Fruit fly (Drosophila melanogaster): ENCODE results near the gene CG12517.

CG12517 gene

dm6 chr2L:10856328-10856942 is 13.5 kb upstream of the CG12517 start, which contains the start of gene Dnz1 (continued):
- peak; percentile 22 for TF ChIP-seq Blimp-1 (GFP tag; optimal IDR thresholded peaks at IDR 0.05)
- no peak for TF ChIP-seq Taf1 (GFP tag; IDR thresholded peaks at IDR 0.05)
- TF ChIP-seq Awh (GFP tag; IDR thresholded peaks at IDR 0.05): no peak
- TF ChIP-seq E2f2 (GFP tag; IDR thresholded peaks at IDR 0.05): peak; percentile 51
- no peak for TF ChIP-seq kni (GFP tag; optimal IDR thresholded peaks at IDR 0.05)
- peak; percentile 76 for TF ChIP-seq Ptx1 (GFP tag; IDR thresholded peaks at IDR 0.05)
- TF ChIP-seq shn (GFP tag; optimal IDR thresholded peaks at IDR 0.05): no peak
- peak; percentile 62; the same call in 2 of the 3 replicates for TF ChIP-seq ci (GFP tag; IDR thresholded peaks at IDR 0.05)
- no peak for TF ChIP-seq CG15479 (GFP tag; optimal IDR thresholded peaks at IDR 0.05)
- no peak for TF ChIP-seq cad (GFP tag; optimal IDR thresholded peaks at IDR 0.05)
- TF ChIP-seq CG31224 (GFP tag; IDR thresholded peaks at IDR 0.05): peak; percentile 17; the same call in 1 of the 2 replicates
- peak; percentile 19; the same call in 1 of the 3 replicates for TF ChIP-seq B-H1 (GFP tag; IDR thresholded peaks at IDR 0.05)
- peak; percentile 25; the same call in 1 of the 3 replicates for TF ChIP-seq Opbp (GFP tag; IDR thresholded peaks at IDR 0.05; ENCODE audit: partially characterized antibody)
- TF ChIP-seq slp2 (GFP tag; optimal IDR thresholded peaks at IDR 0.05): no peak
- TF ChIP-seq CkIIα-i1 (GFP tag; IDR thresholded peaks at IDR 0.05): no peak
- TF ChIP-seq unc-4 (GFP tag; IDR thresholded peaks at IDR 0.05; ENCODE audit: partially characterized antibody): no peak
- no peak for TF ChIP-seq en (GFP tag; optimal IDR thresholded peaks at IDR 0.05)
- TF ChIP-seq klu (GFP tag; IDR thresholded peaks at IDR 0.05): 0 out of 2 replicates have a peak, but pooled peaks have one; percentile 26
- peak; percentile 36; the same call in 1 of the 2 replicates for TF ChIP-seq wor (GFP tag; IDR thresholded peaks at IDR 0.05)
- TF ChIP-seq ind (GFP tag; optimal IDR thresholded peaks at IDR 0.05): peak; percentile 43
- TF ChIP-seq gcm (GFP tag; optimal IDR thresholded peaks at IDR 0.05): no peak
- TF ChIP-seq CG8765 (GFP tag; IDR thresholded peaks at IDR 0.05): no peak
- TF ChIP-seq CG33557 (GFP tag; optimal IDR thresholded peaks at IDR 0.05): no peak
- TF ChIP-seq Nf-YC (tag; optimal IDR thresholded peaks at IDR 0.05): peak; percentile 48
- TF ChIP-seq H2.0 (GFP tag; IDR thresholded peaks at IDR 0.05): peak; percentile 50; the same call in 1 of the 2 replicates
- peak; percentile 36 for TF ChIP-seq jumu (GFP tag; optimal IDR thresholded peaks at IDR 0.05)
- TF ChIP-seq CG2889 (GFP tag; IDR thresholded peaks at IDR 0.05): no peak
- no peak for TF ChIP-seq repo (GFP tag; optimal IDR thresholded peaks at IDR 0.05)
- peak; percentile 38 for TF ChIP-seq cwo (GFP tag; optimal IDR thresholded peaks at IDR 0.05)
- TF ChIP-seq Gsc (GFP tag; IDR thresholded peaks at IDR 0.05): no peak
- TF ChIP-seq Rx (GFP tag; IDR thresholded peaks at IDR 0.05): peak; percentile 45
- TF ChIP-seq CG16779 (GFP tag; IDR thresholded peaks at IDR 0.05): no peak
- TF ChIP-seq CG17612 (GFP tag; IDR thresholded peaks at IDR 0.05): no peak
- no peak for TF ChIP-seq NC2β (GFP tag; optimal IDR thresholded peaks at IDR 0.05)
- no peak for TF ChIP-seq NK7.1 (GFP tag; optimal IDR thresholded peaks at IDR 0.05)
- peak; percentile 53 for TF ChIP-seq stc (GFP tag; IDR thresholded peaks at IDR 0.05)
- no peak for TF ChIP-seq CG12299 (tag; optimal IDR thresholded peaks at IDR 0.05)
- TF ChIP-seq CG10267 (tag; optimal IDR thresholded peaks at IDR 0.05): peak; percentile 31
- TF ChIP-seq CG2875 (GFP tag; optimal IDR thresholded peaks at IDR 0.05): no peak
- TF ChIP-seq Drgx (GFP tag; IDR thresholded peaks at IDR 0.05): peak; percentile 40; the same call in 1 of the 2 replicates
- TF ChIP-seq pb (GFP tag; optimal IDR thresholded peaks at IDR 0.05): no peak
- TF ChIP-seq CG3407 (GFP tag; optimal IDR thresholded peaks at IDR 0.05): no peak
- 0 out of 2 replicates have a peak, but pooled peaks have one; percentile 21 for TF ChIP-seq toy (GFP tag; IDR thresholded peaks at IDR 0.05)
- TF ChIP-seq CG8290 (GFP tag; optimal IDR thresholded peaks at IDR 0.05): no peak
- no peak for TF ChIP-seq CG8290 (tag; optimal IDR thresholded peaks at IDR 0.05)
- TF ChIP-seq prd (optimal IDR thresholded peaks at IDR 0.05): no peak
- peak; percentile 58; the same call in 2 of the 3 replicates for TF ChIP-seq prd (GFP tag; IDR thresholded peaks at IDR 0.05)
- no peak for TF ChIP-seq sqz (GFP tag; optimal IDR thresholded peaks at IDR 0.05)
- peak; percentile 43; the same call in 1 of the 2 replicates for TF ChIP-seq Atf6 (GFP tag; IDR thresholded peaks at IDR 0.05)
- no peak for TF ChIP-seq ewg (GFP tag; optimal IDR thresholded peaks at IDR 0.05)
- no peak for TF ChIP-seq CG5245 (GFP tag; optimal IDR thresholded peaks at IDR 0.05)
- peak; percentile 42 for TF ChIP-seq Side (GFP tag; optimal IDR thresholded peaks at IDR 0.05)

Measured in whole organism, embryonic.